Fruit fly (Drosophila melanogaster): ENCODE measurements around the gene aus.
A peak's percentile ranks its signal among the peaks of the same experiment; 100 is the strongest.

aus gene

DNA sequence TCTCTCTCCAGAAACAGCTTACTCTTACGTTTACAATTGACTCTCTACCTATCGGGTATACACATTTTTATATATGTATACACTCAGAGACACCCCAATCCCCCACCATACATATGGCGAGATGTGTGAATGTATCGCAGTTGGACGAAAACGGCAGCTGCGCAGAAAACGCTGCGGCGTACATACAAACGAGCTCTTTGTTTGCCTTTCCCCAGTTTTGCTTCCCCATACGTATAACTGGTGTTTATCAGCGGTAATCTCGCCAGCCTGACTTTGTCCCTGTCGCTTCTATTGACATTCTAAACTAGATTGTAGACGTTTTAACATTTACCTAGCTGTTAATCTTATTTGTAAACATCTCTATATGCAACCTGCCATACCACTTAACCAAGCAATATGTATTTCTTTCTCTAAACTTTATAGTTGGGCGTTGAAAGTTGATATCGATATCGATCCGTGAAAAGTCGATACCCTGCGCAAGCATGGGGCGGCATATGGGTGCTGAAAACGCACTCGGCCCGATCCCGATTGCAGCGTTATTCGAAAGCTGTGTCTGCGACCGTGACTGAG lies 51.9 kb downstream of the aus start (continued):
- TF ChIP-seq Stat92E (GFP tag; optimal IDR thresholded peaks at IDR 0.05) (peak in 1 of 3 experiments; percentile 19), maf-S (GFP tag; optimal IDR thresholded peaks at IDR 0.05) (peak; percentile 52), Dfd (GFP tag; optimal IDR thresholded peaks at IDR 0.05) (no peak), CG1602 (GFP tag; optimal IDR thresholded peaks at IDR 0.05) (peak; percentile 3), bab2 (GFP tag; optimal IDR thresholded peaks at IDR 0.05) (peak; percentile 75), CG7839 (tag; optimal IDR thresholded peaks at IDR 0.05) (peak; percentile 39), ac (GFP tag; optimal IDR thresholded peaks at IDR 0.05) (peak; percentile 70), Sry-δ (GFP tag; optimal IDR thresholded peaks at IDR 0.05) (peak; percentile 28), CG8388 (GFP tag; optimal IDR thresholded peaks at IDR 0.05) (peak; percentile 60), dmrt99B (tag; optimal IDR thresholded peaks at IDR 0.05) (peak; percentile 60), Ets65A (GFP tag) (peak; percentile 17), CG6683 (GFP tag; optimal IDR thresholded peaks at IDR 0.05) (peak; percentile 77), CG6254 (GFP tag; optimal IDR thresholded peaks at IDR 0.05) (peak; percentile 73), salm (tag; optimal IDR thresholded peaks at IDR 0.05) (peak; percentile 66), CG13624 (GFP tag; optimal IDR thresholded peaks at IDR 0.05) (peak; percentile 78), da (GFP tag; optimal IDR thresholded peaks at IDR 0.05) (peak; percentile 57), ERR (GFP tag; optimal IDR thresholded peaks at IDR 0.05) (peak; percentile 71), CG1233 (GFP tag; optimal IDR thresholded peaks at IDR 0.05) (peak; percentile 91), Fer2 (tag; optimal IDR thresholded peaks at IDR 0.05) (peak; percentile 24), CG17568 (GFP tag; optimal IDR thresholded peaks at IDR 0.05) (peak; percentile 92), CG1529 (GFP tag; optimal IDR thresholded peaks at IDR 0.05) (peak; percentile 64), ssp (GFP tag; IDR thresholded peaks at IDR 0.05) (no peak), Sry-β (GFP tag; optimal IDR thresholded peaks at IDR 0.05) (peak; percentile 57), HLHmδ (GFP tag; optimal IDR thresholded peaks at IDR 0.05) (no peak), Abd-B (GFP tag; optimal IDR thresholded peaks at IDR 0.05) (no peak), CG12659 (GFP tag; optimal IDR thresholded peaks at IDR 0.05) (peak; percentile 79), vfl (GFP tag; optimal IDR thresholded peaks at IDR 0.05) (no peak), CG12744 (GFP tag; optimal IDR thresholded peaks at IDR 0.05) (peak; percentile 58), CG32767 (GFP tag; IDR thresholded peaks at IDR 0.05) (no peak), CG15479 (GFP tag; optimal IDR thresholded peaks at IDR 0.05) (peak; percentile 10), Med (GFP tag) (peak; percentile 94), CG10267 (tag; optimal IDR thresholded peaks at IDR 0.05) (peak; percentile 52), Ssrp (tag; optimal IDR thresholded peaks at IDR 0.05) (peak; percentile 9), D (optimal IDR thresholded peaks at IDR 0.05) (no peak), D (GFP tag; optimal IDR thresholded peaks at IDR 0.05) (peak; percentile 81), pum (GFP tag; optimal IDR thresholded peaks at IDR 0.05) (peak; percentile 15), CG13424 (tag; optimal IDR thresholded peaks at IDR 0.05) (peak; percentile 72), CG2120 (GFP tag; optimal IDR thresholded peaks at IDR 0.05) (peak; percentile 73), CG15011 (GFP tag; optimal IDR thresholded peaks at IDR 0.05) (peak; percentile 87), dmrt11E (tag; optimal IDR thresholded peaks at IDR 0.05) (peak; percentile 12), Deaf1 (tag; optimal IDR thresholded peaks at IDR 0.05) (peak; percentile 31), Bteb2 (GFP tag; optimal IDR thresholded peaks at IDR 0.05) (peak; percentile 63), MBD-R2 (GFP tag; IDR thresholded peaks at IDR 0.05) (no peak), CG16863 (GFP tag; optimal IDR thresholded peaks at IDR 0.05) (peak; percentile 69), schlank (tag; optimal IDR thresholded peaks at IDR 0.05) (peak; percentile 89), CHES-1-like (GFP tag; optimal IDR thresholded peaks at IDR 0.05) (peak; percentile 76), grn (GFP tag; optimal IDR thresholded peaks at IDR 0.05) (peak; percentile 91), Eip74EF (GFP tag; optimal IDR thresholded peaks at IDR 0.05) (peak in 1 of 2 experiments; percentile 86), wdn (GFP tag; IDR thresholded peaks at IDR 0.05) (no peak), az2 (GFP tag; optimal IDR thresholded peaks at IDR 0.05) (peak; percentile 24)

Data from whole organism, embryonic.